Worm (Caenorhabditis elegans) whole organism, L1 larva: ENCODE data around the gene gcc-2.
A peak's percentile ranks its signal among the peaks of the same experiment; 100 is the strongest.

Experiments
- C04F5.9 ChIP-seq: sonication (generic microtip); optimal IDR thresholded peaks from 2 replicates; lab custom pipeline; 2016; ENCODE audit warnings: missing genetic modification characterization, missing compliant biosample characterization
- C16A3.4 ChIP-seq: fragments of 150-350 bp; optimal IDR thresholded peaks from 2 replicates; lab custom pipeline; 2014; ENCODE audit warnings: missing biosample characterization, missing genetic modification characterization
- C34B4.2 ChIP-seq: sonication (generic microtip); optimal IDR thresholded peaks from 2 replicates; lab custom pipeline; 2017; ENCODE audit warnings: mild to moderate bottlenecking, missing genetic modification characterization, missing compliant biosample characterization
- F16B12.6 ChIP-seq: fragments of 150-350 bp; optimal IDR thresholded peaks from 2 replicates; lab custom pipeline; 2014; ENCODE audit warnings: missing biosample characterization, missing genetic modification characterization
- aha-1 ChIP-seq: fragments of 150-350 bp; optimal IDR thresholded peaks from 2 replicates; lab custom pipeline; 2014; ENCODE audit warnings: missing biosample characterization, missing genetic modification characterization
- alr-1 ChIP-seq: fragments of 200-800 bp; sonication (Bioruptor generic); optimal IDR thresholded peaks from 2 replicates; lab custom pipeline; 2018; ENCODE audit warnings: borderline replicate concordance, mild to moderate bottlenecking, missing genetic modification characterization, missing compliant biosample characterization
- ama-1 ChIP-seq: fragments of 150-350 bp; optimal IDR thresholded peaks from 2 replicates; lab custom pipeline; 2014
- blmp-1 ChIP-seq: fragments of 150-350 bp; optimal IDR thresholded peaks from 2 replicates; lab custom pipeline; 2014; ENCODE audit warnings: missing biosample characterization, missing genetic modification characterization
- ceh-8 ChIP-seq: fragments of 200-800 bp; sonication (Bioruptor generic); optimal IDR thresholded peaks from 2 replicates; lab custom pipeline; 2018; ENCODE audit warnings: mild to moderate bottlenecking, missing genetic modification characterization, moderate library complexity, missing compliant biosample characterization
- ceh-82 ChIP-seq, 3 experiments: fragments of 150-350 bp in 1 of 3; sonication (generic microtip) in 2 of 3; optimal IDR thresholded peaks; 2 replicates each; lab custom pipeline; 2014 to 2017; ENCODE audit warnings: missing biosample characterization in 3 of 3, missing genetic modification characterization in 3 of 3
- ceh-90 ChIP-seq: sonication (generic microtip); optimal IDR thresholded peaks from 2 replicates; lab custom pipeline; 2016; ENCODE audit warnings: missing genetic modification characterization, missing compliant biosample characterization
- ces-1 ChIP-seq: fragments of 150-350 bp; optimal IDR thresholded peaks from 2 replicates; lab custom pipeline; 2014; ENCODE audit warnings: missing biosample characterization, missing genetic modification reagents, missing genetic modification characterization
- dpl-1 ChIP-seq, 3 experiments: fragments of 150-350 bp in 2 of 3; sonication (generic microtip) in 1 of 3; optimal IDR thresholded peaks; 2 replicates each; lab custom pipeline; 2014 to 2017; ENCODE audit warnings: missing biosample characterization in 3 of 3, missing genetic modification characterization in 3 of 3, missing genetic modification reagents in 3 of 3
- egl-13 ChIP-seq: sonication (generic microtip); optimal IDR thresholded peaks from 2 replicates; lab custom pipeline; 2016; ENCODE audit warnings: missing genotype, missing genetic modification reagents, missing genetic modification characterization, missing compliant biosample characterization
- elt-2 ChIP-seq: sonication (generic microtip); optimal IDR thresholded peaks from 2 replicates; lab custom pipeline; 2016; ENCODE audit warnings: missing genetic modification characterization, mild to moderate bottlenecking, inconsistent platforms, missing compliant biosample characterization, missing genetic modification reagents
- fkh-10 ChIP-seq: sonication (generic microtip); optimal IDR thresholded peaks from 2 replicates; lab custom pipeline; 2017; ENCODE audit warnings: missing biosample characterization, missing genetic modification reagents, missing genetic modification characterization
- fkh-4 ChIP-seq: sonication (generic microtip); optimal IDR thresholded peaks from 2 replicates; lab custom pipeline; 2016; ENCODE audit warnings: missing compliant biosample characterization, missing genetic modification characterization, borderline replicate concordance
- fos-1 ChIP-seq: fragments of 150-350 bp; optimal IDR thresholded peaks from 2 replicates; lab custom pipeline; 2014; ENCODE audit warnings: missing biosample characterization, missing genetic modification characterization
- grh-1 ChIP-seq: fragments of 200-800 bp; sonication (Bioruptor generic); IDR thresholded peaks from 2 replicates; pipeline ENCODE4 v1.3.6; 2022; ENCODE audit warnings: missing genetic modification reagents, missing genetic modification characterization, missing compliant biosample characterization
- hpl-2 ChIP-seq: fragments of 150-350 bp; optimal IDR thresholded peaks from 2 replicates; lab custom pipeline; 2014; ENCODE audit warnings: missing biosample characterization, missing genetic modification reagents, missing genetic modification characterization
- irx-1 ChIP-seq: sonication (generic microtip); optimal IDR thresholded peaks from 2 replicates; lab custom pipeline; 2016; ENCODE audit warnings: missing genetic modification characterization, missing compliant biosample characterization
- lin-14 ChIP-seq: fragments of 200-800 bp; sonication (Bioruptor generic); optimal IDR thresholded peaks from 2 replicates; lab custom pipeline; 2018; ENCODE audit warnings: mild to moderate bottlenecking, missing genetic modification characterization, moderate library complexity, missing compliant biosample characterization
- lin-15B ChIP-seq: fragments of 150-350 bp; sonication (generic microtip); optimal IDR thresholded peaks from 3 replicates; lab custom pipeline; 2014; ENCODE audit warnings: missing biosample characterization, missing genetic modification characterization
- lin-35 ChIP-seq, 2 experiments: fragments of 150-350 bp; optimal IDR thresholded peaks; 2 replicates each; lab custom pipeline; 2014; ENCODE audit warnings: missing biosample characterization in 2 of 2, missing genetic modification characterization in 2 of 2, missing genetic modification reagents in 2 of 2
- lin-39 ChIP-seq: fragments of 150-350 bp; optimal IDR thresholded peaks from 2 replicates; lab custom pipeline; 2014; ENCODE audit warnings: missing biosample characterization, missing genetic modification reagents, missing genetic modification characterization
- lir-3 ChIP-seq: sonication (generic microtip); optimal IDR thresholded peaks from 2 replicates; lab custom pipeline; 2016; ENCODE audit warnings: mild to moderate bottlenecking, missing genetic modification characterization, moderate library complexity, missing compliant biosample characterization; ENCODE audit not compliant: poor library complexity
- lsy-2 ChIP-seq, 2 experiments: fragments of 150-350 bp; optimal IDR thresholded peaks; 2 replicates each; lab custom pipeline; 2014; ENCODE audit warnings: missing biosample characterization in 2 of 2, missing genetic modification characterization in 2 of 2
- mep-1 ChIP-seq: fragments of 150-350 bp; optimal IDR thresholded peaks from 2 replicates; lab custom pipeline; 2014; ENCODE audit warnings: missing biosample characterization, missing genetic modification characterization
- nhr-11 ChIP-seq: fragments of 150-350 bp; optimal IDR thresholded peaks from 2 replicates; lab custom pipeline; 2014; ENCODE audit warnings: missing biosample characterization, missing genetic modification characterization
- nhr-12 ChIP-seq: sonication (generic microtip); optimal IDR thresholded peaks from 2 replicates; lab custom pipeline; 2017; ENCODE audit warnings: missing biosample characterization, missing genetic modification characterization
- nhr-19 ChIP-seq: fragments of 200-800 bp; sonication (Bioruptor generic); conservative IDR thresholded peaks from 2 replicates; pipeline ENCODE4 v1.3.6; 2022; ENCODE audit warnings: missing genetic modification characterization, missing compliant biosample characterization
- nhr-20 ChIP-seq: sonication (generic microtip); optimal IDR thresholded peaks from 2 replicates; lab custom pipeline; 2016; ENCODE audit warnings: mild to moderate bottlenecking, missing genetic modification characterization, missing compliant biosample characterization
- nhr-237 ChIP-seq: fragments of 150-350 bp; optimal IDR thresholded peaks from 2 replicates; lab custom pipeline; 2014; ENCODE audit warnings: missing biosample characterization, missing genetic modification characterization
- nhr-28 ChIP-seq: fragments of 150-350 bp; optimal IDR thresholded peaks from 2 replicates; lab custom pipeline; 2014; ENCODE audit warnings: missing biosample characterization, missing genetic modification characterization
- nhr-76 ChIP-seq: sonication (generic microtip); optimal IDR thresholded peaks from 2 replicates; lab custom pipeline; 2017; ENCODE audit warnings: missing biosample characterization, missing genetic modification characterization
- nhr-77 ChIP-seq: fragments of 150-350 bp; optimal IDR thresholded peaks from 2 replicates; lab custom pipeline; 2014; ENCODE audit warnings: missing biosample characterization, missing genetic modification characterization
- nhr-90 ChIP-seq: sonication (generic microtip); optimal IDR thresholded peaks from 2 replicates; lab custom pipeline; 2016; ENCODE audit warnings: mild to moderate bottlenecking, missing genetic modification characterization, missing compliant biosample characterization; ENCODE audit not compliant: poor library complexity
- pag-3 ChIP-seq: sonication (generic microtip); optimal IDR thresholded peaks from 2 replicates; lab custom pipeline; 2017; ENCODE audit warnings: missing genetic modification characterization, mild to moderate bottlenecking, missing compliant biosample characterization, antibody characterized with exemption, borderline replicate concordance; ENCODE audit not compliant: insufficient read depth
- pax-3 ChIP-seq: fragments of 200-800 bp; sonication (Bioruptor generic); optimal IDR thresholded peaks from 2 replicates; lab custom pipeline; 2018; ENCODE audit warnings: mild to moderate bottlenecking, missing genetic modification characterization, moderate library complexity, missing compliant biosample characterization
- rnt-1 ChIP-seq: sonication (generic microtip); optimal IDR thresholded peaks from 2 replicates; lab custom pipeline; 2016; ENCODE audit warnings: mild to moderate bottlenecking, missing genetic modification characterization, moderate library complexity, missing compliant biosample characterization
- skn-1 ChIP-seq: fragments of 150-350 bp; optimal IDR thresholded peaks from 2 replicates; lab custom pipeline; 2014; ENCODE audit warnings: missing biosample characterization, missing genetic modification characterization
- snu-23 ChIP-seq: sonication (generic microtip); optimal IDR thresholded peaks from 2 replicates; lab custom pipeline; 2016; ENCODE audit warnings: missing genetic modification characterization, missing compliant biosample characterization
- sox-4 ChIP-seq: sonication (generic microtip); optimal IDR thresholded peaks from 2 replicates; lab custom pipeline; 2016; ENCODE audit warnings: missing genetic modification characterization, missing compliant biosample characterization
- sptf-1 ChIP-seq: fragments of 150-350 bp; optimal IDR thresholded peaks from 2 replicates; lab custom pipeline; 2014; ENCODE audit warnings: missing biosample characterization, missing genetic modification characterization
- sup-37 ChIP-seq: fragments of 200-800 bp; sonication (Bioruptor generic); optimal IDR thresholded peaks from 2 replicates; lab custom pipeline; 2018; ENCODE audit warnings: mild to moderate bottlenecking, missing genetic modification characterization, missing compliant biosample characterization
- swsn-7 ChIP-seq: sonication (generic microtip); optimal IDR thresholded peaks from 2 replicates; lab custom pipeline; 2016; ENCODE audit warnings: missing genetic modification characterization, missing compliant biosample characterization
- tbx-2 ChIP-seq: sonication (generic microtip); optimal IDR thresholded peaks from 2 replicates; lab custom pipeline; 2016; ENCODE audit warnings: missing genetic modification characterization, missing compliant biosample characterization
- unc-86 ChIP-seq: sonication (generic microtip); optimal IDR thresholded peaks from 2 replicates; lab custom pipeline; 2016; ENCODE audit warnings: missing genetic modification characterization, missing compliant biosample characterization
- vab-15 ChIP-seq: sonication (generic microtip); optimal IDR thresholded peaks from 2 replicates; lab custom pipeline; 2017; ENCODE audit warnings: missing genotype, mild to moderate bottlenecking, missing genetic modification characterization, missing compliant biosample characterization
- zag-1 ChIP-seq: fragments of 150-350 bp; optimal IDR thresholded peaks from 2 replicates; lab custom pipeline; 2014; ENCODE audit warnings: missing biosample characterization, missing genetic modification characterization
- ztf-4 ChIP-seq: fragments of 150-350 bp; optimal IDR thresholded peaks from 2 replicates; lab custom pipeline; 2014; ENCODE audit warnings: missing biosample characterization, missing genetic modification characterization

gcc-2 gene

ce11 chrIII:9766175-9766574 is 4.2 kb upstream of the gcc-2 start, which contains the start of gene cbp-1 (continued):
- TF ChIP-seq nhr-20 (tag; lab: Kevin White, UChicago) (peak; percentile 36), alr-1 (tag; lab: Kevin White, UChicago) (no peak), lin-35 (GFP tag; optimal IDR thresholded peaks at IDR 0.05; lab: Kevin White, UChicago) (peak; percentile 14 to 26), C16A3.4 (tag; lab: Kevin White, UChicago) (no peak), nhr-90 (tag; lab: Kevin White, UChicago) (peak; percentile 38)

- TF ChIP-seq egl-13 (tag; lab: Kevin White, UChicago), result peak; percentile 97
- peak; percentile 90 to 98 (median 97) for TF ChIP-seq ceh-82 (tag; optimal IDR thresholded peaks at IDR 0.05; lab: Kevin White, UChicago)
- TF ChIP-seq pag-3 (tag; lab: Kevin White, UChicago), result no peak
- TF ChIP-seq nhr-237 (tag; lab: Kevin White, UChicago), result peak; percentile 89
- TF ChIP-seq nhr-19 (GFP tag; lab: Robert Waterston, UW), result peak; percentile 98
- TF ChIP-seq ces-1, result no peak
- TF ChIP-seq C34B4.2 (tag; lab: Kevin White, UChicago), result peak; percentile 43
- TF ChIP-seq lin-39 (tag; lab: Kevin White, UChicago), result peak; percentile 84
- peak; percentile 89 for TF ChIP-seq lir-3 (tag; lab: Kevin White, UChicago)
- peak; percentile 98 for TF ChIP-seq grh-1 (GFP tag; lab: Robert Waterston, UW)
- TF ChIP-seq sptf-1 (tag; lab: Kevin White, UChicago), result no peak
- peak; percentile 99 for TF ChIP-seq swsn-7
- TF ChIP-seq lsy-2 (tag; optimal IDR thresholded peaks at IDR 0.05; lab: Kevin White, UChicago), result peak; percentile 100
- TF ChIP-seq ztf-4 (tag; lab: Kevin White, UChicago), result peak; percentile 99
- peak; percentile 96 for TF ChIP-seq ceh-8 (GFP tag; lab: Kevin White, UChicago)
- peak; percentile 89 for TF ChIP-seq nhr-11 (tag; lab: Kevin White, UChicago)
- peak; percentile 98 for TF ChIP-seq pax-3 (tag; lab: Kevin White, UChicago)
- peak; percentile 98 for TF ChIP-seq ama-1 (lab: Kevin White, UChicago)
- peak; percentile 96 for TF ChIP-seq irx-1 (tag; lab: Kevin White, UChicago)
- peak; percentile 95 for TF ChIP-seq skn-1 (tag; lab: Kevin White, UChicago)
- TF ChIP-seq fos-1 (tag; lab: Kevin White, UChicago), result peak; percentile 89
- peak; percentile 100 for TF ChIP-seq lin-14 (GFP tag; lab: Kevin White, UChicago)
- TF ChIP-seq nhr-77 (tag; lab: Kevin White, UChicago), result peak; percentile 95
- TF ChIP-seq vab-15 (tag; lab: Kevin White, UChicago), result peak; percentile 86
- TF ChIP-seq C04F5.9 (tag; lab: Kevin White, UChicago), result peak; percentile 94
- TF ChIP-seq nhr-28 (tag; lab: Kevin White, UChicago), result no peak
- TF ChIP-seq fkh-10 (GFP tag; lab: Kevin White, UChicago), result peak; percentile 94
- TF ChIP-seq lin-15B (tag; lab: Kevin White, UChicago), result peak; percentile 79
- peak; percentile 95 for TF ChIP-seq elt-2 (tag; lab: Kevin White, UChicago)
- TF ChIP-seq nhr-20 (tag; lab: Kevin White, UChicago), result peak; percentile 99
- TF ChIP-seq fkh-4, result peak; percentile 70
- peak; percentile 99 for TF ChIP-seq tbx-2
- TF ChIP-seq ceh-90 (tag; lab: Kevin White, UChicago), result peak; percentile 22
- peak; percentile 77 to 86 (median 85) for TF ChIP-seq dpl-1 (GFP tag; optimal IDR thresholded peaks at IDR 0.05; lab: Kevin White, UChicago)
- TF ChIP-seq nhr-12, result peak; percentile 69
- TF ChIP-seq mep-1 (tag; lab: Kevin White, UChicago), result peak; percentile 98
- TF ChIP-seq F16B12.6 (tag; lab: Kevin White, UChicago), result peak; percentile 57
- peak; percentile 99 for TF ChIP-seq snu-23 (GFP tag; lab: Kevin White, UChicago)
- TF ChIP-seq hpl-2 (GFP tag; lab: Kevin White, UChicago), result peak; percentile 89
- peak; percentile 92 for TF ChIP-seq sox-4 (tag; lab: Kevin White, UChicago)
- TF ChIP-seq nhr-76 (tag; lab: Kevin White, UChicago), result no peak
- TF ChIP-seq unc-86 (tag; lab: Kevin White, UChicago), result peak; percentile 99
- peak; percentile 95 for TF ChIP-seq sup-37 (GFP tag; lab: Kevin White, UChicago)
- peak; percentile 68 for TF ChIP-seq aha-1 (tag; lab: Kevin White, UChicago)
- TF ChIP-seq zag-1, result peak; percentile 85
- peak; percentile 98 for TF ChIP-seq rnt-1
- peak; percentile 98 for TF ChIP-seq C16A3.4 (tag; lab: Kevin White, UChicago)
- no peak for TF ChIP-seq blmp-1 (tag; lab: Kevin White, UChicago)
Measured at ce11 chrIII:9765465-9765900, 3.5 kb upstream of the gcc-2 start.
